Worm (Caenorhabditis elegans) whole organism, young adult: ENCODE results near the gene let-4.
A peak's percentile ranks its signal among the peaks of the same experiment; 100 is the strongest.

Experiments used
- B0019.2 ChIP-seq: fragments of 200-800 bp; sonication (Bioruptor generic); conservative IDR thresholded peaks from 2 replicates; pipeline ENCODE4 v1.3.6; 2022; ENCODE audit warnings: missing genetic modification reagents, missing genetic modification characterization, missing compliant biosample characterization
- B0336.3 ChIP-seq: fragments of 200-800 bp; sonication (Bioruptor generic); IDR thresholded peaks from 2 replicates; pipeline ENCODE4 v1.3.6; 2022; ENCODE audit warnings: missing genetic modification characterization, missing compliant biosample characterization
- F22D6.2 ChIP-seq: sonication (generic microtip); optimal IDR thresholded peaks from 2 replicates; lab custom pipeline; 2016; ENCODE audit warnings: mild to moderate bottlenecking, missing genetic modification characterization, missing compliant biosample characterization
- F23B12.7 ChIP-seq: sonication (generic microtip); optimal IDR thresholded peaks from 2 replicates; lab custom pipeline; 2017; ENCODE audit warnings: missing genetic modification characterization, mild to moderate bottlenecking, missing compliant biosample characterization, antibody characterized with exemption, moderate library complexity; ENCODE audit not compliant: insufficient read depth
- F33H1.4 ChIP-seq: fragments of 200-800 bp; sonication (Bioruptor generic); IDR thresholded peaks from 2 replicates; pipeline ENCODE4 v1.3.6; 2022; ENCODE audit warnings: missing genetic modification reagents, missing genetic modification characterization, missing compliant biosample characterization
- Y53G8AR.9 ChIP-seq: fragments of 200-800 bp; sonication (Bioruptor generic); conservative IDR thresholded peaks from 2 replicates; pipeline ENCODE4 v1.3.6; 2022; ENCODE audit warnings: missing genetic modification reagents, missing genetic modification characterization, missing compliant biosample characterization
- Y95B8A.8 ChIP-seq: fragments of 200-800 bp; sonication (Bioruptor generic); IDR thresholded peaks from 2 replicates; pipeline ENCODE4 v1.3.6; 2022; ENCODE audit warnings: missing genetic modification reagents, missing genetic modification characterization, missing compliant biosample characterization
- aptf-2 ChIP-seq: fragments of 200-800 bp; sonication (Bioruptor generic); conservative IDR thresholded peaks from 2 replicates; pipeline ENCODE4 v1.3.6; 2022; ENCODE audit warnings: missing genetic modification reagents, missing genetic modification characterization, missing compliant biosample characterization
- aptf-3 ChIP-seq: fragments of 200-800 bp; sonication (Bioruptor generic); IDR thresholded peaks from 2 replicates; pipeline ENCODE4 v1.3.6; 2022; ENCODE audit warnings: missing genetic modification characterization, missing compliant biosample characterization
- athp-1 ChIP-seq: sonication (generic microtip); optimal IDR thresholded peaks from 2 replicates; lab custom pipeline; 2017; ENCODE audit warnings: mild to moderate bottlenecking, missing genetic modification characterization, missing compliant biosample characterization
- attf-3 ChIP-seq: fragments of 200-800 bp; sonication (Bioruptor generic); conservative IDR thresholded peaks from 2 replicates; pipeline ENCODE4 v1.3.6; 2022; ENCODE audit warnings: missing genetic modification reagents, missing genetic modification characterization, missing compliant biosample characterization
- attf-5 ChIP-seq: fragments of 200-800 bp; sonication (Bioruptor generic); optimal IDR thresholded peaks from 2 replicates; lab custom pipeline; 2018; ENCODE audit warnings: mild to moderate bottlenecking, missing genetic modification characterization, missing compliant biosample characterization
- attf-6 ChIP-seq: fragments of 200-800 bp; sonication (Bioruptor generic); IDR thresholded peaks from 2 replicates; pipeline ENCODE4 v1.3.6; 2022; ENCODE audit warnings: missing genetic modification reagents, missing genetic modification characterization, missing compliant biosample characterization
- bed-1 ChIP-seq: fragments of 200-800 bp; sonication (Bioruptor generic); IDR thresholded peaks from 2 replicates; pipeline ENCODE4 v1.3.6; 2022; ENCODE audit warnings: missing genetic modification reagents, missing genetic modification characterization, missing compliant biosample characterization
- cebp-2 ChIP-seq: fragments of 200-800 bp; sonication (Bioruptor generic); IDR thresholded peaks from 2 replicates; pipeline ENCODE4 v1.3.6; 2022; ENCODE audit warnings: missing genetic modification characterization, missing compliant biosample characterization
- ceh-27 ChIP-seq: fragments of 200-800 bp; sonication (Bioruptor generic); optimal IDR thresholded peaks from 2 replicates; lab custom pipeline; 2018; ENCODE audit warnings: mild to moderate bottlenecking, missing genetic modification characterization, moderate library complexity, missing compliant biosample characterization
- ceh-40 ChIP-seq: fragments of 200-800 bp; sonication (Bioruptor generic); IDR thresholded peaks from 2 replicates; pipeline ENCODE4 v1.3.6; 2022; ENCODE audit warnings: missing genetic modification characterization, missing compliant biosample characterization
- ceh-79 ChIP-seq: sonication (generic microtip); optimal IDR thresholded peaks from 2 replicates; lab custom pipeline; 2017; ENCODE audit warnings: mild to moderate bottlenecking, missing genetic modification characterization, missing compliant biosample characterization
- ets-4 ChIP-seq: fragments of 200-800 bp; sonication (Bioruptor generic); optimal IDR thresholded peaks from 2 replicates; lab custom pipeline; 2018; ENCODE audit warnings: mild to moderate bottlenecking, missing genetic modification characterization, missing compliant biosample characterization
- hlh-12 ChIP-seq: sonication (generic microtip); optimal IDR thresholded peaks from 2 replicates; lab custom pipeline; 2016; ENCODE audit warnings: missing genetic modification characterization, missing compliant biosample characterization
- hrde-1 ChIP-seq: sonication (generic microtip); optimal IDR thresholded peaks from 2 replicates; lab custom pipeline; 2016; ENCODE audit warnings: missing genetic modification characterization, mild to moderate bottlenecking, missing compliant biosample characterization, moderate library complexity, missing genotype, missing genetic modification reagents, borderline replicate concordance
- let-526 ChIP-seq: fragments of 200-800 bp; sonication (Bioruptor generic); IDR thresholded peaks from 2 replicates; pipeline ENCODE4 v1.3.6; 2022; ENCODE audit warnings: missing genetic modification reagents, missing genetic modification characterization, missing compliant biosample characterization
- let-607 ChIP-seq, 2 experiments: fragments of 200-800 bp in 1 of 2; sonication (Bioruptor generic) in 1 of 2; sonication (generic microtip) in 1 of 2; optimal IDR thresholded peaks; 2 replicates each; lab custom pipeline; 2016 to 2018; ENCODE audit warnings: mild to moderate bottlenecking in 2 of 2, missing compliant biosample characterization in 2 of 2, missing genetic modification characterization in 2 of 2, moderate library complexity in 2 of 2, missing genotype in 1 of 2
- lin-40 ChIP-seq: sonication (generic microtip); optimal IDR thresholded peaks from 2 replicates; lab custom pipeline; 2016; ENCODE audit warnings: missing genetic modification characterization, mild to moderate bottlenecking, missing compliant biosample characterization, missing genotype, missing genetic modification reagents
- lin-54 ChIP-seq: fragments of 200-800 bp; sonication (Bioruptor generic); optimal IDR thresholded peaks from 2 replicates; lab custom pipeline; 2018; ENCODE audit warnings: mild to moderate bottlenecking, missing genetic modification characterization, missing compliant biosample characterization
- lsl-1 ChIP-seq: fragments of 200-800 bp; sonication (Bioruptor generic); optimal IDR thresholded peaks from 2 replicates; lab custom pipeline; 2018; ENCODE audit warnings: mild to moderate bottlenecking, missing genetic modification characterization, moderate library complexity, missing compliant biosample characterization
- madf-10 ChIP-seq: sonication (generic microtip); optimal IDR thresholded peaks from 2 replicates; lab custom pipeline; 2016; ENCODE audit warnings: mild to moderate bottlenecking, missing genetic modification characterization, missing compliant biosample characterization
- madf-6 ChIP-seq: fragments of 200-800 bp; sonication (Bioruptor generic); IDR thresholded peaks from 2 replicates; pipeline ENCODE4 v1.3.6; 2022; ENCODE audit warnings: missing genetic modification reagents, missing genetic modification characterization, missing compliant biosample characterization
- madf-8 ChIP-seq: fragments of 200-800 bp; sonication (Bioruptor generic); conservative IDR thresholded peaks from 2 replicates; pipeline ENCODE4 v1.3.6; 2022; ENCODE audit warnings: missing genetic modification reagents, missing genetic modification characterization, missing compliant biosample characterization
- mcd-1 ChIP-seq: fragments of 200-800 bp; sonication (Bioruptor generic); IDR thresholded peaks from 2 replicates; pipeline ENCODE4 v1.3.6; 2022; ENCODE audit warnings: missing genetic modification reagents, missing genetic modification characterization, missing compliant biosample characterization
- nfya-2 ChIP-seq: fragments of 200-800 bp; sonication (Bioruptor generic); IDR thresholded peaks from 2 replicates; pipeline ENCODE4 v1.3.6; 2022; ENCODE audit warnings: missing genetic modification reagents, missing genetic modification characterization, missing compliant biosample characterization
- nhr-80 ChIP-seq: sonication (generic microtip); optimal IDR thresholded peaks from 2 replicates; lab custom pipeline; 2016; ENCODE audit warnings: missing genetic modification characterization, missing compliant biosample characterization
- snpc-3.4 ChIP-seq: sonication (generic microtip); optimal IDR thresholded peaks from 2 replicates; lab custom pipeline; 2017; ENCODE audit warnings: missing genetic modification characterization, mild to moderate bottlenecking, missing compliant biosample characterization, antibody characterized with exemption, moderate library complexity, missing genotype, missing genetic modification reagents
- snpc-4 ChIP-seq, 5 experiments: fragments of 150-350 bp in 1 of 5; sonication (generic microtip) in 4 of 5; optimal IDR thresholded peaks; 2 replicates each; lab custom pipeline; 2014 to 2018; ENCODE audit warnings: missing genetic modification characterization in 5 of 5, missing biosample characterization in 3 of 5, antibody characterized with exemption in 2 of 5, mild to moderate bottlenecking in 2 of 5, missing compliant biosample characterization in 2 of 5, missing genotype in 2 of 5, moderate library complexity in 2 of 5, missing genetic modification reagents in 1 of 5
- zfh-2 ChIP-seq: fragments of 200-800 bp; sonication (Bioruptor generic); conservative IDR thresholded peaks from 2 replicates; pipeline ENCODE4 v1.3.6; 2022; ENCODE audit warnings: missing genetic modification reagents, missing genetic modification characterization, missing compliant biosample characterization
- ztf-18 ChIP-seq: sonication (generic microtip); optimal IDR thresholded peaks from 2 replicates; lab custom pipeline; 2016; ENCODE audit warnings: missing genotype, mild to moderate bottlenecking, missing genetic modification characterization, missing compliant biosample characterization
- ztf-25 ChIP-seq: fragments of 200-800 bp; sonication (Bioruptor generic); IDR thresholded peaks from 2 replicates; pipeline ENCODE4 v1.3.6; 2022; ENCODE audit warnings: missing genetic modification reagents, missing genetic modification characterization, missing compliant biosample characterization
- ztf-26 ChIP-seq: sonication (generic microtip); optimal IDR thresholded peaks from 2 replicates; lab custom pipeline; 2017; ENCODE audit warnings: missing genetic modification characterization, missing compliant biosample characterization

Gene let-4

DNA sequence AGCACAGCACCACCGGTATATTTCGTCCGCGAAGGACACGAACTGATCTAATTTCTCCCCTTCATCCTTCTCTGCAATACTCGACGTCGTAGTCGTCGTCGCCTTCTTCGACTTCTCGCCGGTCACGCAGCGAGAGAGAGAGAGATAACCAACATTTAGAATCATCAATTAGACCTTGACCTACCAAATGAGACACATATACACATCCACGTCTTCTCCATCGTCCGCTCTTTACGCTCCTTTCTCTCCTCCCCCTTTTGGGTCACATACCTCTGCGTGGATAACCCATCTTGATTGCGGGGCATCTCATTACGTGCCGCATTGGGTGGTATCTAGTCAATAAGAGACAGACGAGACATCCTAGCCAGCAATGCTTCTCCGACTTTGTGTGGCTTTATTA, 3.7 kb downstream of the let-4 start, which contains the start of gene sym-1:
TSS of gene sym-1 (plus strand) at position 194 of the 400 bp plus-strand sequence.
- TF ChIP-seq cebp-2 (GFP tag; lab: Robert Waterston, UW) (no peak), let-526 (no peak), zfh-2 (GFP tag; lab: Robert Waterston, UW) (peak; percentile 36; the same call in 1 of the 2 replicates), madf-8 (GFP tag; lab: Robert Waterston, UW) (no peak), hrde-1 (tag; lab: Kevin White, UChicago) (no peak)

DNA sequence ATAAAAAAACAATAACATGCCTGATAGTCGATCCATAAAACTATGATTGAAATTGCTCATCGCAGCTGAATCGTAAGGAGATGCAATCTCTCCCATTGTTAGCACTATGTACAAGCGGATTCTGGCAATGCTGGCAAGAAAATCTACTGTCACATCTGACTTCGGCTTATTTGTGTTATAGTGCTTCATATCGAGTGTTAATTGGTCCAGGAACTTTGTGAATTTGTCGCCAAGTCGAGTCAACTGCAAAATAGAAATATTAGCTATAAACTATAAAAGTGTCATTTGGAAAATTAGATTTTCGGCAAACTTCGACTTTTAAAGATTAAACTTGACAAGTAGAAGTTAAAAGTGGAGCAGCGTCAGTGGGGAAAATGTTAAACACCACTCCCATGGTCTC, 6.6 kb downstream of the let-4 start:
- TF ChIP-seq ceh-27 (no peak), attf-3 (GFP tag; lab: Robert Waterston, UW) (no peak), madf-8 (GFP tag; lab: Robert Waterston, UW) (no peak), nfya-2 (GFP tag; lab: Robert Waterston, UW) (no peak)

DNA sequence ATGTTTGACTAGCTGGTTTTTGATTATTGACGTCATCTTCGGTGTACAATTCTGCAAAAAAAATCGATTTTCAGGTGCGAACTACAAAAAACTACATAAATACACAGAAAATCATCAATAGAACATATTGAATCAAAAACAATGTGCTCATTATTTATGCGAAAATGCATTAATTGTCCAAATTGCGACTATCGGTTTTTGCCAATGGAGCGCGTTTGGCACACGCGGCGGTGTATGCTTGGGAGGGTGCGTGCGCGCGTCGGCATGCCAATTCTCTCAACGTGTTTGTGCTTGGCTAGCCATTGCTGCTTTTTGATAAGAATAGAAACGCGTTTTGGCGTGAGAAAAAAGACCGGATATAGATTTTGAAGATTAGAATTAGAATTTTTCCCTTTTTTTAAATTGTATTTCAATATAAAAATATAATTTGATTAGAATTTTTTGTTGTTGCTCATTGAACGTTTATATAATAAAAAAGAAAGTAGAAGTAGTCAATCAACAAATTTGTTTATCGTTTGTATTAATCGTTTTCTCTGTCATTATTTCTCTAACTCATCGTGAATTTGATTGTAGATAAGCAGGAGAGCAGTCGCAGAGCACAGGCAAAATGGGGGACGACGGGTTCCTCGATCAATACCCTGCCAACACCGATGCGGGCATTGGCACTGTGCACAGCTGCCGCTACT, 11.5 kb downstream of the let-4 start, which contains the start of the genes C44H4.4 and tap-1:
TSS of gene C44H4.4 (minus strand) at position 51 of the 686 bp plus-strand sequence.
TSS of gene tap-1 (plus strand) at position 574 of the 686 bp plus-strand sequence.
- TF ChIP-seq Y53G8AR.9 (GFP tag; lab: Robert Waterston, UW) (no peak), mcd-1 (GFP tag; lab: Robert Waterston, UW) (peak; percentile 67), let-607 (tag; optimal IDR thresholded peaks at IDR 0.05; lab: Kevin White, UChicago) (peak in 1 of 2 experiments; percentile 46), nhr-80 (tag; lab: Kevin White, UChicago) (peak; percentile 89), snpc-4 (GFP tag; optimal IDR thresholded peaks at IDR 0.05; lab: Kevin White, UChicago) (no peak), snpc-4 (tag; optimal IDR thresholded peaks at IDR 0.05; lab: Kevin White, UChicago) (no peak), F23B12.7 (peak; percentile 47), madf-10 (tag; lab: Kevin White, UChicago) (peak; percentile 10), attf-5 (GFP tag; lab: Kevin White, UChicago) (peak; percentile 38)

DNA sequence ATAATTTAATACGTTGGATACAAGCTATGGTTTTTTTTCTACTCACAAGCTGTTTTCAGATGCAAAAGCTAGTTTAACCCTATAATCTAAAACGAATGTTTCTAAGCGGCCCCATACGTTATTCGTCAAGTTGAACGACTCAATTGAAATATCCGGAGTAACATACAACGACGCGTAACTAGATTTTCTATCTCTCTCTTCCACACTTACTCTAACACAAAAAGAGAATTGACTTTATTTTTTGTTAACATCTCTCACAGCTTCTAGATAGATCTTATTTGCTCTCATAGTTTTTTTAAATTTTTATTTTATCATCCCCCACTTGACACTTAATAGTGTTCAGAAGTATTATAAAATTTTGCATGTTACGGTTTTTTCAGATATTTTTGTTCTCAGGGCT, 15.5 kb downstream of the let-4 start:
- TF ChIP-seq hlh-12 (tag; lab: Kevin White, UChicago) (no peak), bed-1 (GFP tag; lab: Robert Waterston, UW) (no peak), ceh-40 (GFP tag; lab: Robert Waterston, UW) (no peak), aptf-3 (GFP tag; lab: Robert Waterston, UW) (no peak), B0336.3 (GFP tag; lab: Robert Waterston, UW) (no peak), ztf-18 (tag; lab: Kevin White, UChicago) (no peak), aptf-2 (GFP tag; lab: Robert Waterston, UW) (no peak), madf-10 (tag; lab: Kevin White, UChicago) (no peak), lsl-1 (GFP tag; lab: Kevin White, UChicago) (no peak), ztf-25 (GFP tag; lab: Robert Waterston, UW) (no peak), attf-6 (GFP tag; lab: Robert Waterston, UW) (no peak), lin-54 (GFP tag; lab: Kevin White, UChicago) (no peak), snpc-3.4 (tag; lab: Kevin White, UChicago) (no peak), snpc-4 (GFP tag; optimal IDR thresholded peaks at IDR 0.05; lab: Kevin White, UChicago) (no peak), snpc-4 (tag; optimal IDR thresholded peaks at IDR 0.05; lab: Kevin White, UChicago) (no peak)

DNA sequence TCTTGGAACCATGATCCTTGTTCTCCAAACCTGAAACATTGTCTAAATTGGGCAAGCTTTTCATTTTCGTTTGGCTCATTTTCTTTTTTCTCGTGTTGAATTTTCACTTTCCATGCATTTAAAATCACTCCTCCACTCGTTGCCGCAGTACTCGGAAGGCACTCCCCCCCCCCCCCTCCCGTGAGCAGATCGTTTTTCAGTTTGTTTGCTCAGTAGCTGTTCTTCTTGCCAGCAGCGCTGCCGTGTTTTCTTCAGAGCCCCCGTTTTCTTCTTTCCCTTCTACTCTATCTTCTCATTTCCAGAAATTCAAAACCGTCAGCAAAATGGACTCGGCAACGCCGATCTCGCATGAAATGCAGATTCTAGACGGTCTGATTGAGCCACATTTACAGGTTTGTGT, 17.1 kb downstream of the let-4 start, which contains the start of gene C44H4.8:
TSS of gene C44H4.8 (plus strand) at position 301 of the 400 bp plus-strand sequence.
- TF ChIP-seq ets-4: no peak
- TF ChIP-seq athp-1 (tag; lab: Kevin White, UChicago): no peak
- TF ChIP-seq B0019.2 (GFP tag; lab: Robert Waterston, UW): no peak
- TF ChIP-seq lin-40 (tag; lab: Kevin White, UChicago): no peak
- TF ChIP-seq ztf-26: no peak
- TF ChIP-seq madf-6 (GFP tag; lab: Robert Waterston, UW): no peak
- TF ChIP-seq ceh-79 (tag; lab: Kevin White, UChicago): no peak
- TF ChIP-seq Y95B8A.8 (GFP tag; lab: Robert Waterston, UW): no peak
- TF ChIP-seq F33H1.4: no peak
- TF ChIP-seq F22D6.2 (tag; lab: Kevin White, UChicago): no peak
- TF ChIP-seq lin-54 (GFP tag; lab: Kevin White, UChicago): no peak
